Worm (Caenorhabditis elegans) whole organism, midembryonic: ENCODE data around the gene F55G1.7.

ENCODE experiments used
- T22C8.4 ChIP-seq: fragments of 200-800 bp; sonication (Bioruptor generic); IDR thresholded peaks from 2 replicates; pipeline ENCODE4 v1.3.6; 2022; ENCODE audit warnings: missing genetic modification characterization, missing compliant biosample characterization
- flt-1 ChIP-seq: fragments of 200-800 bp; sonication (Bioruptor generic); IDR thresholded peaks from 2 replicates; pipeline ENCODE4 v1.3.6; 2022; ENCODE audit warnings: missing genetic modification characterization, missing compliant biosample characterization
- klf-2 ChIP-seq: fragments of 200-800 bp; sonication (Bioruptor generic); conservative IDR thresholded peaks from 2 replicates; pipeline ENCODE4 v1.3.6; 2022; ENCODE audit warnings: missing genetic modification reagents, missing genetic modification characterization, missing compliant biosample characterization
- ref-1 ChIP-seq: fragments of 200-800 bp; sonication (Bioruptor generic); conservative IDR thresholded peaks from 2 replicates; pipeline ENCODE4 v1.3.6; 2022; ENCODE audit warnings: missing genetic modification reagents, missing genetic modification characterization, missing compliant biosample characterization
- tab-1 ChIP-seq: fragments of 200-800 bp; sonication (Bioruptor generic); IDR thresholded peaks from 2 replicates; pipeline ENCODE4 v1.3.6; 2022; ENCODE audit warnings: missing genetic modification characterization, missing compliant biosample characterization
- ztf-23 ChIP-seq: fragments of 200-800 bp; sonication (Bioruptor generic); IDR thresholded peaks from 2 replicates; pipeline ENCODE4 v1.3.6; 2022; ENCODE audit warnings: missing genetic modification reagents, missing genetic modification characterization, missing compliant biosample characterization

DNA sequence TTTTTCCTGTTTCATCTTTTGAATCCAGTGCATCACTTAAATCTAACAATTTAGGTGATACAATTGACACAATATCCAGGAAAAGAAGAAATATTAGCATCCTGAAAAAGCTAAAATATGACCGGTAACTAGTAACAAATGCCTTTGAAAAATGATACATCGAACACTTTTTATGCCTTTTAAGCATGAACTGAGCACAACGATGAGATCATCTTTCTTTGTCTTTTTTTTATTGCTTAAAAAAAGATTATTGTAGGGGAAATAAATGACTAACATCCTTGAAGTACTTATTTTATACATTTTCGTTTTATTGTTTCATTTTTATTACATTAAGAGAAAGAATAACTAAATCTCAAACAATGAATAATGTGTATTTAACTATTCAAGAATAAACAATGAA is 3.8 kb downstream of the F55G1.7 start, which contains the start of gene F13B6.3:
- TF ChIP-seq flt-1 (GFP tag; lab: Robert Waterston, UW) (no peak), T22C8.4 (GFP tag; lab: Robert Waterston, UW) (no peak), ztf-23 (GFP tag; lab: Robert Waterston, UW) (no peak), klf-2 (GFP tag; lab: Robert Waterston, UW) (no peak), ref-1 (GFP tag; lab: Robert Waterston, UW) (no peak), tab-1 (GFP tag; lab: Robert Waterston, UW) (no peak)
